Worm (Caenorhabditis elegans): ENCODE measurements around the gene clk-2.

ce11 chrIII:7497782-7498266, 20.5 kb downstream of the clk-2 start, which contains the start of gene cgh-1:
- no peak for TF ChIP-seq scrt-1 (GFP tag; IDR thresholded peaks at IDR 0.05)
- TF ChIP-seq ama-1 (optimal IDR thresholded peaks at IDR 0.05): no peak
- TF ChIP-seq flt-1 (GFP tag; IDR thresholded peaks at IDR 0.05): no peak
- no peak for TF ChIP-seq tbx-11 (GFP tag; IDR thresholded peaks at IDR 0.05)
- TF ChIP-seq B0310.2 (tag; optimal IDR thresholded peaks at IDR 0.05): no peak

Data from whole organism, early embryonic.